Fruit fly (Drosophila melanogaster): Measurements from ENCODE around the gene Jasper.

Gene Jasper

DNA sequence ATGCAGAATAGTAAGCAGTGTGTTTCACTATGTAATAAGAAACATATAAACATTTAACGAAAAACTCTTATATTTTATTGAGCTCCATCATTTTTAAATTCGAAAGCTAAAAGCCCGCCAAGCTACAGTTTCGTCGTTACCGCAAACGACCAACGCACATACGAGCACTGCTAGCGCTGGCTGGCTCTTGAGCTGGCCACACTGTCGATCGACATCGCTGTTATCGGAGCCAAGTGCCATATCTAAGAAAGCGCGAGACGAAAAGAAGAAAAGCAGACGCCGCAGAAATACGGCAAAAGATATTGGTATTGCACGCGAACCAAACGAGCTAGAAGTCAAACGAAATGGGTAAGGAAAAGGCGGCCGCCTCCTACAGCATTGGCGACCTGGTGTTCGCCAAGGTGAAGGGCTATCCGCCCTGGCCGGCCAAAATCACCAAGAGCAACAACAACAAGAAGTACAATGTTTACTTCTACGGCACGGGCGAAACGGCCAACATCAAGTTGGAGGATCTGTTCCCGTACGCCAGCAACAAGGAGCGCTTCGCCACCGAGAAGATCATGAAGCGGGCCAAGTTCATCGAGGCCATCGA lies at the start of gene Jasper:
Gene Jasper, plus strand, starts transcription at position 60 of the 592 bp plus-strand sequence.
- TF ChIP-seq CG13287 (GFP tag; IDR thresholded peaks at IDR 0.05; ENCODE audit: partially characterized antibody) (peak; percentile 50; the same call in 1 of the 2 replicates), Taf1 (GFP tag; IDR thresholded peaks at IDR 0.05) (no peak), row (GFP tag; IDR thresholded peaks at IDR 0.05) (peak; percentile 42; the same call in 1 of the 3 replicates), Kr (GFP tag; optimal IDR thresholded peaks at IDR 0.05) (no peak), oc (tag; optimal IDR thresholded peaks at IDR 0.05) (no peak), CG12744 (GFP tag; optimal IDR thresholded peaks at IDR 0.05) (no peak), CG34224 (GFP tag; IDR thresholded peaks at IDR 0.05; ENCODE audit: partially characterized antibody) (peak; percentile 11; the same call in 1 of the 3 replicates), grau (tag; optimal IDR thresholded peaks at IDR 0.05) (peak; percentile 16), CG1792 (GFP tag; optimal IDR thresholded peaks at IDR 0.05) (peak; percentile 11), Oaz (GFP tag; IDR thresholded peaks at IDR 0.05) (no peak), CG33213 (GFP tag; optimal IDR thresholded peaks at IDR 0.05) (peak; percentile 75), run (tag; optimal IDR thresholded peaks at IDR 0.05) (peak; percentile 54), CG14710 (tag; optimal IDR thresholded peaks at IDR 0.05) (peak; percentile 68), CG13894 (tag; optimal IDR thresholded peaks at IDR 0.05) (peak; percentile 38), ssp (GFP tag; IDR thresholded peaks at IDR 0.05) (no peak), CG12299 (tag; optimal IDR thresholded peaks at IDR 0.05) (no peak), chinmo (GFP tag; IDR thresholded peaks at IDR 0.05; ENCODE audit: partially characterized antibody) (no peak), trh (GFP tag; optimal IDR thresholded peaks at IDR 0.05) (no peak), CG1647 (GFP tag; optimal IDR thresholded peaks at IDR 0.05) (peak; percentile 24), CG17829 (tag; optimal IDR thresholded peaks at IDR 0.05) (peak; percentile 52), Aef1 (GFP tag; IDR thresholded peaks at IDR 0.05) (no peak), nmo (GFP tag; optimal IDR thresholded peaks at IDR 0.05) (peak; percentile 56), mam (GFP tag; optimal IDR thresholded peaks at IDR 0.05) (no peak), slbo (GFP tag; IDR thresholded peaks at IDR 0.05) (peak; percentile 27; the same call in 1 of the 2 replicates), CG2120 (GFP tag; optimal IDR thresholded peaks at IDR 0.05) (peak; percentile 46), Meics (GFP tag; optimal IDR thresholded peaks at IDR 0.05) (no peak), NfI (GFP tag; optimal IDR thresholded peaks at IDR 0.05) (peak; percentile 10), hkb (optimal IDR thresholded peaks at IDR 0.05) (no peak), hkb (GFP tag; IDR thresholded peaks at IDR 0.05) (no peak), pum (GFP tag; optimal IDR thresholded peaks at IDR 0.05) (no peak), Dp (GFP tag; optimal IDR thresholded peaks at IDR 0.05) (peak; percentile 100), org-1 (GFP tag; optimal IDR thresholded peaks at IDR 0.05) (no peak), Hand (GFP tag; optimal IDR thresholded peaks at IDR 0.05) (no peak), Nf-YC (tag; optimal IDR thresholded peaks at IDR 0.05) (peak; percentile 36), Atf3 (GFP tag; optimal IDR thresholded peaks at IDR 0.05) (no peak), HLH54F (GFP tag; optimal IDR thresholded peaks at IDR 0.05) (no peak), gsb-n (tag; optimal IDR thresholded peaks at IDR 0.05) (no peak), sob (GFP tag; IDR thresholded peaks at IDR 0.05) (peak; percentile 17; the same call in 1 of the 2 replicates), Bgb (GFP tag; IDR thresholded peaks at IDR 0.05; ENCODE audit: partially characterized antibody) (peak; percentile 68), CG6854 (GFP tag; optimal IDR thresholded peaks at IDR 0.05) (no peak), maf-S (GFP tag; optimal IDR thresholded peaks at IDR 0.05) (no peak), ash1 (GFP tag; optimal IDR thresholded peaks at IDR 0.05) (no peak), Sry-δ (GFP tag; optimal IDR thresholded peaks at IDR 0.05) (peak; percentile 100), Atf6 (GFP tag; IDR thresholded peaks at IDR 0.05) (no peak), ac (GFP tag; optimal IDR thresholded peaks at IDR 0.05) (no peak), Awh (GFP tag; IDR thresholded peaks at IDR 0.05) (no peak), Mes4 (GFP tag; optimal IDR thresholded peaks at IDR 0.05) (no peak), CG3726 (GFP tag; IDR thresholded peaks at IDR 0.05) (no peak), zf30C (GFP tag; optimal IDR thresholded peaks at IDR 0.05) (no peak), z (GFP tag; IDR thresholded peaks at IDR 0.05) (no peak), hb (GFP tag; IDR thresholded peaks at IDR 0.05; ENCODE audit: partially characterized antibody) (no peak)
